Fruit fly (Drosophila melanogaster): ENCODE results near the gene spoon.

The spoon gene

dm6 chrX:5429778-5430576 lies 9.3 kb upstream of the spoon start (continued):
- TF ChIP-seq CG8290 (GFP tag; optimal IDR thresholded peaks at IDR 0.05): no peak
- peak in 1 of 2 experiments; percentile 38 for TF ChIP-seq CG8290 (tag; optimal IDR thresholded peaks at IDR 0.05)
- TF ChIP-seq jigr1 (GFP tag; IDR thresholded peaks at IDR 0.05): peak; percentile 54; the same call in 2 of the 3 replicates
- TF ChIP-seq CG11504 (tag; optimal IDR thresholded peaks at IDR 0.05): peak; percentile 82
- no peak for TF ChIP-seq MESR4 (GFP tag; optimal IDR thresholded peaks at IDR 0.05)
- peak; percentile 41 for TF ChIP-seq CG18011 (GFP tag; optimal IDR thresholded peaks at IDR 0.05)
- TF ChIP-seq bsh (GFP tag; optimal IDR thresholded peaks at IDR 0.05): peak; percentile 45 to 75
- TF ChIP-seq CG6272 (GFP tag; IDR thresholded peaks at IDR 0.05): peak; percentile 58
- TF ChIP-seq CG4730 (GFP tag; IDR thresholded peaks at IDR 0.05): peak; percentile 75
- peak; percentile 79 for TF ChIP-seq nmo (GFP tag; optimal IDR thresholded peaks at IDR 0.05)
- peak; percentile 92 for TF ChIP-seq CG15269 (tag; optimal IDR thresholded peaks at IDR 0.05)
- no peak for TF ChIP-seq ap (GFP tag; IDR thresholded peaks at IDR 0.05)
- peak; percentile 83 for TF ChIP-seq pho (GFP tag; optimal IDR thresholded peaks at IDR 0.05)
- TF ChIP-seq E2f1 (GFP tag; IDR thresholded peaks at IDR 0.05): peak; percentile 81
- TF ChIP-seq CG31388 (GFP tag; optimal IDR thresholded peaks at IDR 0.05): peak; percentile 42
- peak; percentile 37 for TF ChIP-seq run (tag; optimal IDR thresholded peaks at IDR 0.05)
- peak; percentile 49 for TF ChIP-seq cato (GFP tag; optimal IDR thresholded peaks at IDR 0.05; ENCODE audit: borderline replicate concordance)
- TF ChIP-seq tx (GFP tag; optimal IDR thresholded peaks at IDR 0.05): peak; percentile 55
- TF ChIP-seq sens-2 (GFP tag; IDR thresholded peaks at IDR 0.05): no peak
- peak; percentile 78 for TF ChIP-seq CG13894 (tag; optimal IDR thresholded peaks at IDR 0.05)
- peak; percentile 78 for TF ChIP-seq CG31224 (GFP tag; IDR thresholded peaks at IDR 0.05)
- peak; percentile 64 for TF ChIP-seq CG11085 (GFP tag; IDR thresholded peaks at IDR 0.05)
- no peak for TF ChIP-seq grn (GFP tag; optimal IDR thresholded peaks at IDR 0.05)
- peak; percentile 83 for TF ChIP-seq CG6765 (GFP tag; optimal IDR thresholded peaks at IDR 0.05)
- TF ChIP-seq PHDP (tag; optimal IDR thresholded peaks at IDR 0.05): peak; percentile 81
- TF ChIP-seq CG1603 (tag; optimal IDR thresholded peaks at IDR 0.05): no peak
- peak; percentile 69 for TF ChIP-seq CG32772 (GFP tag; IDR thresholded peaks at IDR 0.05)
- no peak for TF ChIP-seq zf30C (GFP tag; optimal IDR thresholded peaks at IDR 0.05)
- TF ChIP-seq CG8478 (optimal IDR thresholded peaks at IDR 0.05): no peak
- peak; percentile 57; the same call in 1 of the 2 replicates for TF ChIP-seq ham (GFP tag; IDR thresholded peaks at IDR 0.05)
- TF ChIP-seq CG1792 (GFP tag; optimal IDR thresholded peaks at IDR 0.05): peak; percentile 46
- peak; percentile 84 for TF ChIP-seq NfI (GFP tag; optimal IDR thresholded peaks at IDR 0.05)
- no peak for TF ChIP-seq hkb (optimal IDR thresholded peaks at IDR 0.05)
- peak; percentile 86 for TF ChIP-seq hkb (GFP tag; IDR thresholded peaks at IDR 0.05)
- no peak for TF ChIP-seq CG17186 (GFP tag; optimal IDR thresholded peaks at IDR 0.05)
- TF ChIP-seq CG4404 (GFP tag; IDR thresholded peaks at IDR 0.05): peak; percentile 74
- no peak for TF ChIP-seq TFAM (GFP tag; optimal IDR thresholded peaks at IDR 0.05)
- TF ChIP-seq Trl (optimal IDR thresholded peaks at IDR 0.05): peak in 1 of 2 experiments; percentile 40
- peak; percentile 59 for TF ChIP-seq Trl (GFP tag; optimal IDR thresholded peaks at IDR 0.05)
- TF ChIP-seq CG7928 (GFP tag; optimal IDR thresholded peaks at IDR 0.05): peak; percentile 61
- peak; percentile 58 for TF ChIP-seq CG6813 (GFP tag; optimal IDR thresholded peaks at IDR 0.05)
- no peak for TF ChIP-seq Tbp (GFP tag; optimal IDR thresholded peaks at IDR 0.05)
- TF ChIP-seq chif (GFP tag; optimal IDR thresholded peaks at IDR 0.05): peak; percentile 52 to 61
- TF ChIP-seq Awh (GFP tag; IDR thresholded peaks at IDR 0.05): no peak; the same call in 1 of the 2 replicates
- peak; percentile 67 for TF ChIP-seq slou (GFP tag; optimal IDR thresholded peaks at IDR 0.05)
- no peak for TF ChIP-seq HLHmδ (GFP tag; optimal IDR thresholded peaks at IDR 0.05)
- TF ChIP-seq pzg (GFP tag; optimal IDR thresholded peaks at IDR 0.05): no peak
- TF ChIP-seq jing (GFP tag; optimal IDR thresholded peaks at IDR 0.05): peak; percentile 30
- TF ChIP-seq crol (GFP tag; IDR thresholded peaks at IDR 0.05): peak; percentile 93
- peak; percentile 5 for TF ChIP-seq CG6654 (GFP tag; optimal IDR thresholded peaks at IDR 0.05)
- no peak for TF ChIP-seq CG15601 (tag; optimal IDR thresholded peaks at IDR 0.05)
